Fruit fly (Drosophila melanogaster) whole organism, embryonic: ENCODE results near the gene CG6659.
A peak's percentile ranks its signal among the peaks of the same experiment; 100 is the strongest.

Experiments
- Adf1 ChIP-seq: fragments of 200-800 bp; sonication (Bioruptor generic); IDR thresholded peaks from 2 replicates; pipeline ENCODE4 v1.3.6; 2022; ENCODE audit warnings: missing biosample characterization, missing genetic modification characterization
- BEAF-32 ChIP-seq: fragments of 200-800 bp; sonication (Bioruptor generic); optimal IDR thresholded peaks from 3 replicates; lab custom pipeline; 2017; ENCODE audit warnings: missing biosample characterization, missing genetic modification characterization, mild to moderate bottlenecking, moderate library complexity, missing genetic modification reagents
- CG1024 ChIP-seq: fragments of 200-800 bp; sonication (Bioruptor generic); IDR thresholded peaks from 2 replicates; pipeline ENCODE4 v1.3.6; 2022; ENCODE audit warnings: missing biosample characterization, missing genetic modification characterization
- CG10267 ChIP-seq: fragments of 200-800 bp; sonication (Bioruptor generic); optimal IDR thresholded peaks from 2 replicates; lab custom pipeline; 2018; ENCODE audit warnings: missing biosample characterization, mild to moderate bottlenecking, missing genetic modification characterization, moderate library complexity
- CG10431 ChIP-seq: fragments of 200-800 bp; sonication (Bioruptor generic); optimal IDR thresholded peaks from 3 replicates; lab custom pipeline; 2018; ENCODE audit warnings: missing biosample characterization, mild to moderate bottlenecking, missing genetic modification characterization
- CG12155 ChIP-seq: fragments of 200-800 bp; sonication (Bioruptor generic); optimal IDR thresholded peaks from 3 replicates; lab custom pipeline; 2016; ENCODE audit warnings: missing biosample characterization, missing genetic modification characterization
- CG13287 ChIP-seq: fragments of 200-800 bp; sonication (Bioruptor generic); IDR thresholded peaks from 2 replicates; pipeline ENCODE4 v1.3.6; 2022; ENCODE audit warnings: missing biosample characterization, missing genetic modification characterization; ENCODE audit not compliant: partially characterized antibody
- CG14710 ChIP-seq: fragments of 200-800 bp; sonication (Bioruptor generic); optimal IDR thresholded peaks from 3 replicates; lab custom pipeline; 2019; ENCODE audit warnings: missing biosample characterization, mild to moderate bottlenecking, missing genetic modification characterization, moderate library complexity
- CG1603 ChIP-seq: fragments of 200-800 bp; sonication (Bioruptor generic); optimal IDR thresholded peaks from 2 replicates; lab custom pipeline; 2019; ENCODE audit warnings: missing biosample characterization, mild to moderate bottlenecking, missing genetic modification characterization, moderate library complexity
- CG16813 ChIP-seq: fragments of 200-800 bp; sonication (Bioruptor generic); IDR thresholded peaks from 3 replicates; pipeline ENCODE4 v1.3.6; 2022; ENCODE audit warnings: missing biosample characterization, missing genetic modification characterization; ENCODE audit not compliant: partially characterized antibody
- CG17328 ChIP-seq: fragments of 200-800 bp; sonication (Bioruptor generic); IDR thresholded peaks from 2 replicates; pipeline ENCODE4 v1.3.6; 2022; ENCODE audit warnings: missing biosample characterization, missing genetic modification characterization
- CG1792 ChIP-seq: fragments of 200-800 bp; sonication (Bioruptor generic); optimal IDR thresholded peaks from 2 replicates; lab custom pipeline; 2016; ENCODE audit warnings: missing biosample characterization, missing genetic modification characterization
- CG2889 ChIP-seq: fragments of 200-800 bp; sonication (Bioruptor generic); IDR thresholded peaks from 3 replicates; pipeline ENCODE4 v1.3.6; 2022; ENCODE audit warnings: missing biosample characterization, missing genetic modification characterization
- CG3065 ChIP-seq: fragments of 200-800 bp; sonication (Bioruptor generic); optimal IDR thresholded peaks from 2 replicates; lab custom pipeline; 2016; ENCODE audit warnings: missing biosample characterization, missing genetic modification characterization
- CG3407 ChIP-seq: fragments of 200-800 bp; sonication (Bioruptor generic); optimal IDR thresholded peaks from 2 replicates; lab custom pipeline; 2018; ENCODE audit warnings: missing biosample characterization, mild to moderate bottlenecking, missing genetic modification characterization
- CG5180 ChIP-seq: fragments of 200-800 bp; sonication (Bioruptor generic); optimal IDR thresholded peaks from 3 replicates; lab custom pipeline; 2017; ENCODE audit warnings: missing biosample characterization, missing genetic modification characterization, mild to moderate bottlenecking, moderate library complexity, missing genetic modification reagents
- CG6689 ChIP-seq: fragments of 200-800 bp; sonication (Bioruptor generic); IDR thresholded peaks from 2 replicates; pipeline ENCODE4 v1.3.6; 2022; ENCODE audit warnings: missing biosample characterization, missing genetic modification characterization
- CG6791 ChIP-seq: fragments of 200-800 bp; sonication (Bioruptor generic); IDR thresholded peaks from 3 replicates; pipeline ENCODE4 v1.3.6; 2022; ENCODE audit warnings: missing biosample characterization, missing genetic modification characterization; ENCODE audit not compliant: partially characterized antibody
- CG7271 ChIP-seq: fragments of 200-800 bp; sonication (Bioruptor generic); optimal IDR thresholded peaks from 2 replicates; lab custom pipeline; 2018; ENCODE audit warnings: missing biosample characterization, mild to moderate bottlenecking, missing genetic modification characterization, moderate library complexity
- CG7786 ChIP-seq: fragments of 200-800 bp; sonication (Bioruptor generic); optimal IDR thresholded peaks from 2 replicates; lab custom pipeline; 2016; ENCODE audit warnings: missing biosample characterization, missing genetic modification characterization
- CG8281 ChIP-seq: fragments of 200-800 bp; sonication (Bioruptor generic); optimal IDR thresholded peaks from 2 replicates; lab custom pipeline; 2018; ENCODE audit warnings: missing biosample characterization, mild to moderate bottlenecking, missing genetic modification characterization, moderate library complexity
- CG8388 ChIP-seq: fragments of 200-800 bp; sonication (Bioruptor generic); optimal IDR thresholded peaks from 2 replicates; lab custom pipeline; 2019; ENCODE audit warnings: missing biosample characterization, mild to moderate bottlenecking, missing genetic modification characterization, moderate library complexity
- CG9932 ChIP-seq: fragments of 200-800 bp; sonication (Bioruptor generic); IDR thresholded peaks from 2 replicates; pipeline ENCODE4 v1.3.6; 2022; ENCODE audit warnings: missing biosample characterization, missing genetic modification characterization
- E2f1 ChIP-seq: fragments of 200-800 bp; sonication (Bioruptor generic); IDR thresholded peaks from 2 replicates; pipeline ENCODE4 v1.3.6; 2022; ENCODE audit warnings: missing biosample characterization, missing genetic modification characterization
- HLH54F ChIP-seq: fragments of 200-800 bp; sonication (Bioruptor generic); optimal IDR thresholded peaks from 3 replicates; lab custom pipeline; 2016; ENCODE audit warnings: missing biosample characterization, missing genetic modification characterization
- Hr78 ChIP-seq, 2 experiments: fragments of 200-800 bp in 1 of 2; fragments of >200 bp in 1 of 2; sonication (Bioruptor generic) in 1 of 2; optimal IDR thresholded peaks; 2 replicates each; lab custom pipeline; 2017 to 2019; ENCODE audit warnings: missing biosample characterization in 2 of 2, missing genetic modification characterization in 2 of 2, mild to moderate bottlenecking in 1 of 2, moderate library complexity in 1 of 2
- Sox100B ChIP-seq: fragments of 200-800 bp; sonication (Bioruptor generic); optimal IDR thresholded peaks from 3 replicates; lab custom pipeline; 2018; ENCODE audit warnings: missing biosample characterization, mild to moderate bottlenecking, missing genetic modification characterization
- Taf1 ChIP-seq: fragments of 200-800 bp; sonication (Bioruptor generic); IDR thresholded peaks from 2 replicates; pipeline ENCODE4 v1.3.6; 2022; ENCODE audit warnings: missing biosample characterization, missing genetic modification characterization
- Vsx1 ChIP-seq: fragments of 200-800 bp; sonication (Bioruptor generic); optimal IDR thresholded peaks from 2 replicates; lab custom pipeline; 2017; ENCODE audit warnings: missing biosample characterization, mild to moderate bottlenecking, missing genetic modification characterization, missing genetic modification reagents
- ara ChIP-seq: fragments of 200-800 bp; sonication (Bioruptor generic); IDR thresholded peaks from 2 replicates; pipeline ENCODE4 v1.3.6; 2022; ENCODE audit warnings: missing biosample characterization, missing genetic modification characterization
- ato ChIP-seq: fragments of 200-800 bp; sonication (Bioruptor generic); IDR thresholded peaks from 2 replicates; pipeline ENCODE4 v1.3.6; 2022; ENCODE audit warnings: missing biosample characterization, missing genetic modification characterization; ENCODE audit not compliant: partially characterized antibody
- az2 ChIP-seq: fragments of 200-800 bp; sonication (Bioruptor generic); optimal IDR thresholded peaks from 3 replicates; lab custom pipeline; 2016; ENCODE audit warnings: missing biosample characterization, missing genetic modification characterization
- bbx ChIP-seq: fragments of 200-800 bp; sonication (Bioruptor generic); IDR thresholded peaks from 2 replicates; pipeline ENCODE4 v1.3.6; 2022; ENCODE audit warnings: missing biosample characterization, missing genetic modification characterization; ENCODE audit not compliant: partially characterized antibody
- cg ChIP-seq: fragments of 200-800 bp; sonication (Bioruptor generic); optimal IDR thresholded peaks from 3 replicates; lab custom pipeline; 2019; ENCODE audit warnings: missing biosample characterization, mild to moderate bottlenecking, missing genetic modification characterization, moderate library complexity
- dan ChIP-seq: fragments of 200-800 bp; sonication (Bioruptor generic); IDR thresholded peaks from 2 replicates; pipeline ENCODE4 v1.3.6; 2022; ENCODE audit warnings: missing biosample characterization, missing genetic modification characterization
- dpn ChIP-seq, 2 experiments: fragments of 200-800 bp; sonication (Bioruptor generic); optimal IDR thresholded peaks; 3 replicates each; lab custom pipeline; 2016; ENCODE audit warnings: missing biosample characterization in 2 of 2, missing genetic modification characterization in 2 of 2
- esg ChIP-seq: fragments of 200-800 bp; sonication (Bioruptor generic); conservative IDR thresholded peaks from 2 replicates; pipeline ENCODE4 v1.3.6; 2022; ENCODE audit warnings: missing biosample characterization, missing genetic modification characterization
- fd96Cb ChIP-seq: fragments of 200-800 bp; sonication (Bioruptor generic); optimal IDR thresholded peaks from 2 replicates; lab custom pipeline; 2018; ENCODE audit warnings: missing biosample characterization, mild to moderate bottlenecking, missing genetic modification characterization, moderate library complexity
- fru ChIP-seq: fragments of >200 bp; optimal IDR thresholded peaks from 2 replicates; lab custom pipeline; 2017
- gfzf ChIP-seq: fragments of 200-800 bp; sonication (Bioruptor generic); optimal IDR thresholded peaks from 2 replicates; lab custom pipeline; 2016; ENCODE audit warnings: missing biosample characterization, mild to moderate bottlenecking, missing genetic modification characterization, moderate library complexity
- gro ChIP-seq: fragments of 200-800 bp; sonication (Bioruptor generic); optimal IDR thresholded peaks from 2 replicates; lab custom pipeline; 2016; ENCODE audit warnings: missing biosample characterization, missing genetic modification characterization
- her ChIP-seq: fragments of 200-800 bp; sonication (Bioruptor generic); optimal IDR thresholded peaks from 2 replicates; lab custom pipeline; 2016; ENCODE audit warnings: missing biosample characterization, missing genetic modification characterization
- insv ChIP-seq, 2 experiments: fragments of 200-800 bp; sonication (Bioruptor generic); optimal IDR thresholded peaks; 3 replicates each; lab custom pipeline; 2016 to 2018; ENCODE audit warnings: missing biosample characterization in 2 of 2, missing genetic modification characterization in 2 of 2
- kay ChIP-seq: fragments of 200-800 bp; sonication (Bioruptor generic); optimal IDR thresholded peaks from 2 replicates; lab custom pipeline; 2016; ENCODE audit warnings: missing biosample characterization, missing genetic modification characterization
- odd ChIP-seq: fragments of 200-800 bp; sonication (Bioruptor generic); optimal IDR thresholded peaks from 2 replicates; lab custom pipeline; 2017; ENCODE audit warnings: missing biosample characterization, mild to moderate bottlenecking, missing genetic modification characterization
- pum ChIP-seq: fragments of 200-800 bp; sonication (Bioruptor generic); optimal IDR thresholded peaks from 2 replicates; lab custom pipeline; 2016; ENCODE audit warnings: missing biosample characterization, missing genetic modification characterization
- run ChIP-seq: fragments of 200-800 bp; sonication (Bioruptor generic); optimal IDR thresholded peaks from 3 replicates; lab custom pipeline; 2018; ENCODE audit warnings: missing biosample characterization, mild to moderate bottlenecking, missing genetic modification characterization
- sima ChIP-seq: fragments of 200-800 bp; sonication (Bioruptor generic); optimal IDR thresholded peaks from 2 replicates; lab custom pipeline; 2016; ENCODE audit warnings: missing biosample characterization, missing genetic modification characterization
- sisA ChIP-seq: fragments of 200-800 bp; sonication (Bioruptor generic); IDR thresholded peaks from 2 replicates; pipeline ENCODE4 v1.3.6; 2022; ENCODE audit warnings: missing biosample characterization, missing genetic modification characterization
- tgo ChIP-seq: fragments of 200-800 bp; sonication (Bioruptor generic); IDR thresholded peaks from 3 replicates; pipeline ENCODE4 v1.3.6; 2022; ENCODE audit warnings: missing biosample characterization, missing genetic modification characterization
- zfh1 ChIP-seq: fragments of 200-800 bp; sonication (Bioruptor generic); IDR thresholded peaks from 3 replicates; pipeline ENCODE4 v1.3.6; 2022; ENCODE audit warnings: missing biosample characterization, missing genetic modification characterization

CG6659 gene

DNA sequence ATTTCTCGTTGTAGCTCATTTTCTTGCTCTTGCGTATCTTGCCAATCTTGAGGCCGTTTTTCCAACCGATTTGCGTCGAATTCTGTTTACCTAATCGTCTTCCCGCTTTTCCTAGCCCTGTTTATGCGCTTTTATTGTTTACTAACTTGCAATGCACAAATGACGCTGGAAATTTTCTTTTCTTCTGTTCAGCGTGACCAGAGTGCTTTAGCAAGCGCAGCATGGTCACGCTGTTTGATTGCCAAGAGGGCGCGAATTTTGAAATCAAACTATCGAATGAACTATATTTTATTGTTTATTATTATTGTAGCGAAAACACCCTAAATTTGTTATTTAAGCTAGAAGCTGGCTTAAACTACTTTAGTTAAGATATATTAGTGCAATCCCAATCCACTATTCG is 6.8 kb downstream of the CG6659 start, which contains the start of gene Hou (continued):
- TF ChIP-seq az2 (GFP tag; lab: Kevin White, UChicago) (no peak), CG12155 (GFP tag; lab: Kevin White, UChicago) (no peak), CG3065 (GFP tag; lab: Kevin White, UChicago) (no peak), CG13287 (GFP tag; lab: Robert Waterston, UW) (peak; percentile 79), dan (GFP tag; lab: Robert Waterston, UW) (no peak), CG7271 (no peak), ara (no peak), CG9932 (GFP tag; lab: Robert Waterston, UW) (no peak), gfzf (GFP tag; lab: Kevin White, UChicago) (peak; percentile 72), Vsx1 (no peak), dpn (GFP tag; optimal IDR thresholded peaks at IDR 0.05; lab: Kevin White, UChicago) (no peak), CG6791 (GFP tag; lab: Robert Waterston, UW) (peak; percentile 53; the same call in 1 of the 3 replicates), bbx (GFP tag; lab: Robert Waterston, UW) (peak; percentile 57), CG2889 (GFP tag; lab: Robert Waterston, UW) (no peak), CG1603 (tag; lab: Kevin White, UChicago) (peak; percentile 42), Adf1 (no peak), CG6689 (GFP tag; lab: Robert Waterston, UW) (no peak), insv (GFP tag; optimal IDR thresholded peaks at IDR 0.05; lab: Kevin White, UChicago) (no peak), ato (GFP tag; lab: Robert Waterston, UW) (0 out of 2 replicates have a peak, but pooled peaks have one; percentile 23), CG17328 (GFP tag; lab: Robert Waterston, UW) (no peak), HLH54F (GFP tag; lab: Kevin White, UChicago) (no peak), CG1024 (GFP tag; lab: Robert Waterston, UW) (no peak), gro (GFP tag; lab: Kevin White, UChicago) (no peak), fru (lab: Kevin White, UChicago) (no peak), tgo (GFP tag; lab: Robert Waterston, UW) (no peak), sima (GFP tag; lab: Kevin White, UChicago) (no peak), odd (no peak), CG8388 (GFP tag; lab: Kevin White, UChicago) (no peak), CG3407 (GFP tag; lab: Kevin White, UChicago) (no peak), CG16813 (peak; percentile 56; the same call in 2 of the 3 replicates), CG10267 (tag; lab: Kevin White, UChicago) (peak; percentile 30), Sox100B (no peak), cg (GFP tag; lab: Kevin White, UChicago) (no peak), fd96Cb (no peak), CG1792 (GFP tag; lab: Kevin White, UChicago) (no peak), kay (no peak), run (tag; lab: Kevin White, UChicago) (no peak), CG14710 (tag; lab: Kevin White, UChicago) (peak; percentile 34), CG7786 (GFP tag; lab: Kevin White, UChicago) (no peak), CG10431 (no peak), her (GFP tag; lab: Kevin White, UChicago) (no peak), CG5180 (GFP tag; lab: Kevin White, UChicago) (no peak), BEAF-32 (peak; percentile 74), esg (no peak), E2f1 (no peak), zfh1 (GFP tag; lab: Robert Waterston, UW) (no peak), Taf1 (GFP tag; lab: Robert Waterston, UW) (no peak), pum (GFP tag; lab: Kevin White, UChicago) (no peak), sisA (GFP tag; lab: Robert Waterston, UW) (no peak), Hr78 (GFP tag; optimal IDR thresholded peaks at IDR 0.05; lab: Kevin White, UChicago) (no peak), CG8281 (no peak)
